Worm (Caenorhabditis elegans): ENCODE results near the gene oma-1.

Gene oma-1

DNA sequence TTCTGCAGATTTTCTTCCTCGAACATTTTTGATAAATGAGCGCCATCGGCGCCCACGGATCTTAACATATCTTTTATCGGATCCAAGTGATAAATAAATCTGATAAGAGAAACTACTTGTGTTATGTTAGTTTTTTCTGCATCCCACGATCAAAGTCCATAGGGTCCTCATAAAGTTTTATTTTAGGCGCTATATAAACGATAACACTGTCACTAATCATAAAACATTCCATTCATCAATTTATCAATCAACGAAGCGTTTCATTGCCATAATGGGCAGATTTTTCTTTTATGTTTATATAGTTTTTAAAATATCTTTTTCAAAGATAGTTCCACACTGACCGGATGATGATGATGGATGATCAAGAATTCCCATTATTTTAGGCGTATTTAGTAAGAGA lies 24.1 kb upstream of the oma-1 start:
- TF ChIP-seq tbx-8 (GFP tag; optimal IDR thresholded peaks at IDR 0.05) (no peak), unc-39 (tag; optimal IDR thresholded peaks at IDR 0.05) (no peak), pha-4 (tag; optimal IDR thresholded peaks at IDR 0.05) (no peak), mep-1 (tag; optimal IDR thresholded peaks at IDR 0.05) (no peak), nhr-2 (tag; optimal IDR thresholded peaks at IDR 0.05) (no peak), ham-2 (GFP tag; optimal IDR thresholded peaks at IDR 0.05) (no peak), snpc-4 (tag; optimal IDR thresholded peaks at IDR 0.05) (no peak), ceh-39 (tag; optimal IDR thresholded peaks at IDR 0.05) (no peak), mab-5 (tag; optimal IDR thresholded peaks at IDR 0.05) (no peak), M03D4.4 (tag; optimal IDR thresholded peaks at IDR 0.05) (no peak)

- no peak for TF ChIP-seq ceh-83 (GFP tag; optimal IDR thresholded peaks at IDR 0.05)
- TF ChIP-seq mls-2 (tag; optimal IDR thresholded peaks at IDR 0.05) = no peak
- no peak for TF ChIP-seq flh-1 (GFP tag; optimal IDR thresholded peaks at IDR 0.05)
- no peak for TF ChIP-seq ceh-43 (GFP tag; optimal IDR thresholded peaks at IDR 0.05)
- no peak for TF ChIP-seq lsy-2 (tag; optimal IDR thresholded peaks at IDR 0.05)
- no peak for TF ChIP-seq pha-4 (tag; optimal IDR thresholded peaks at IDR 0.05)
- no peak for TF ChIP-seq sem-2 (GFP tag; optimal IDR thresholded peaks at IDR 0.05)
- no peak for TF ChIP-seq cnd-1 (tag; optimal IDR thresholded peaks at IDR 0.05)
- TF ChIP-seq blmp-1 (tag; optimal IDR thresholded peaks at IDR 0.05) = no peak
- TF ChIP-seq nhr-76 (tag; optimal IDR thresholded peaks at IDR 0.05) = no peak
- TF ChIP-seq ces-1 (GFP tag; optimal IDR thresholded peaks at IDR 0.05) = no peak
- no peak for TF ChIP-seq sptf-1 (tag; optimal IDR thresholded peaks at IDR 0.05)
- TF ChIP-seq ceh-39 (tag; optimal IDR thresholded peaks at IDR 0.05) = no peak
- no peak for TF ChIP-seq nhr-237 (tag; optimal IDR thresholded peaks at IDR 0.05)
- no peak for TF ChIP-seq lin-13 (tag; optimal IDR thresholded peaks at IDR 0.05)
Measured at ce11 chrIV:8865343-8865742, 23.4 kb upstream of the oma-1 start, which contains the start of gene C09G9.1. Gene C09G9.1 (minus strand): TSS chrIV:8865485.

ce11 chrIV:8866092-8866491 lies 22.7 kb upstream of the oma-1 start:
- no peak for TF ChIP-seq mep-1 (tag; optimal IDR thresholded peaks at IDR 0.05)
- TF ChIP-seq nhr-237 (tag; optimal IDR thresholded peaks at IDR 0.05) = no peak
- TF ChIP-seq lsy-2 (tag; optimal IDR thresholded peaks at IDR 0.05) = no peak
- TF ChIP-seq drap-1 (GFP tag; optimal IDR thresholded peaks at IDR 0.05) = no peak
- no peak for TF ChIP-seq pha-4 (tag; optimal IDR thresholded peaks at IDR 0.05)
- peak; percentile 81 for TF ChIP-seq unc-120 (tag; optimal IDR thresholded peaks at IDR 0.05; ENCODE audit: poor library complexity, severe bottlenecking)
- peak; percentile 69 for TF ChIP-seq unc-62 (GFP tag; optimal IDR thresholded peaks at IDR 0.05)
- TF ChIP-seq elt-3 (tag; optimal IDR thresholded peaks at IDR 0.05) = no peak
- TF ChIP-seq nhr-12 (tag; optimal IDR thresholded peaks at IDR 0.05) = no peak

- no peak for TF ChIP-seq unc-39 (tag; optimal IDR thresholded peaks at IDR 0.05)
- no peak for TF ChIP-seq mab-5 (tag; optimal IDR thresholded peaks at IDR 0.05)
- TF ChIP-seq nhr-237 (tag; optimal IDR thresholded peaks at IDR 0.05) = no peak
- TF ChIP-seq bed-3 (GFP tag; optimal IDR thresholded peaks at IDR 0.05) = no peak
- no peak for TF ChIP-seq sem-2 (GFP tag; optimal IDR thresholded peaks at IDR 0.05)
- TF ChIP-seq unc-62 (GFP tag; optimal IDR thresholded peaks at IDR 0.05) = no peak
- TF ChIP-seq unc-120 (tag; optimal IDR thresholded peaks at IDR 0.05; ENCODE audit: poor library complexity, severe bottlenecking) = no peak
- no peak for TF ChIP-seq lin-32 (GFP tag; optimal IDR thresholded peaks at IDR 0.05)
- TF ChIP-seq ces-1 (GFP tag; optimal IDR thresholded peaks at IDR 0.05) = no peak
- TF ChIP-seq ham-2 (GFP tag; optimal IDR thresholded peaks at IDR 0.05) = no peak
- TF ChIP-seq lin-13 (tag; optimal IDR thresholded peaks at IDR 0.05) = no peak
- no peak for TF ChIP-seq ceh-39 (tag; optimal IDR thresholded peaks at IDR 0.05)
- no peak for TF ChIP-seq lsy-2 (tag; optimal IDR thresholded peaks at IDR 0.05)
Measured at ce11 chrIV:8867562-8867961, 21.2 kb upstream of the oma-1 start.

DNA sequence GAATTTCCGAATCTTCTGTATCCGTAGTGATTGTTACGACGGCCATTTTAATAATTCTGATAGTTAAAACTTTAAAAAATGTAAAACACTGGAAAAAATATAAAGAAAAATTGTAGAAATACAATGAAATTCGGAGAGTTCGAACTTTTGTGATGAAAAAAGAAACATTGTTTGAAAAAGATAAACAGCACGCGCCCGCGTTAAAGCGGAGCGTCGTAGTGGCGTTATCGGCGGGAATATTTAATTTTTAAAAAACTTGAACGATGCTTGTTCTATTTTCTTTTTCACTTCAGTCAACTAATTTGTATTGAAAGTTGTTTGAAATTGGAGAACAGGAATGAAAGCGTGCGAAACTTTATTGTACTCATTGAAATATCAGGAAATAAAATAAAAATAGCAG lies 19.2 kb upstream of the oma-1 start, which contains the start of gene npp-23:
Gene npp-23 (minus strand): TSS at position 56 of the 400 bp plus-strand sequence.
- TF ChIP-seq lsy-2 (tag; optimal IDR thresholded peaks at IDR 0.05) (peak; percentile 7), nhr-2 (tag; optimal IDR thresholded peaks at IDR 0.05) (no peak), hlh-1 (tag; optimal IDR thresholded peaks at IDR 0.05) (peak; percentile 5), lin-13 (tag; optimal IDR thresholded peaks at IDR 0.05) (no peak), mep-1 (tag; optimal IDR thresholded peaks at IDR 0.05) (peak; percentile 5)

Measured in whole organism, mixed stage, embryonic.